Worm (Caenorhabditis elegans) whole organism, L2 larva: Measurements from ENCODE around the gene idpp-16.

Experiments used
- C34F6.9 ChIP-seq: fragments of 150-350 bp; optimal IDR thresholded peaks from 2 replicates; lab custom pipeline; 2014; ENCODE audit warnings: missing biosample characterization, missing genetic modification characterization
- F13H6.1 ChIP-seq: sonication (generic microtip); optimal IDR thresholded peaks from 2 replicates; lab custom pipeline; 2016; ENCODE audit warnings: missing genetic modification characterization, missing compliant biosample characterization
- R02D3.7 ChIP-seq: fragments of 150-350 bp; optimal IDR thresholded peaks from 2 replicates; lab custom pipeline; 2014; ENCODE audit warnings: missing biosample characterization, missing genetic modification characterization
- Y55F3AM.14 ChIP-seq: fragments of 200-800 bp; sonication (Bioruptor generic); optimal IDR thresholded peaks from 2 replicates; lab custom pipeline; 2018; ENCODE audit warnings: mild to moderate bottlenecking, missing genetic modification characterization, missing compliant biosample characterization
- ZK546.5 ChIP-seq: sonication (generic microtip); optimal IDR thresholded peaks from 2 replicates; lab custom pipeline; 2017; ENCODE audit warnings: missing biosample characterization, missing genetic modification characterization
- alr-1 ChIP-seq: fragments of 150-350 bp; optimal IDR thresholded peaks from 2 replicates; lab custom pipeline; 2014; ENCODE audit warnings: missing biosample characterization, missing genetic modification characterization
- aly-2 ChIP-seq: fragments of 150-350 bp; optimal IDR thresholded peaks from 2 replicates; lab custom pipeline; 2014; ENCODE audit warnings: missing biosample characterization, missing genetic modification characterization
- ama-1 ChIP-seq: fragments of 150-350 bp; optimal IDR thresholded peaks from 2 replicates; lab custom pipeline; 2018; ENCODE audit warnings: inconsistent platforms
- blmp-1 ChIP-seq: sonication (generic microtip); optimal IDR thresholded peaks from 2 replicates; lab custom pipeline; 2017; ENCODE audit warnings: missing genetic modification characterization, mild to moderate bottlenecking, missing compliant biosample characterization, antibody characterized with exemption, moderate library complexity; ENCODE audit not compliant: insufficient read depth
- ceh-16 ChIP-seq: fragments of 150-350 bp; optimal IDR thresholded peaks from 2 replicates; lab custom pipeline; 2014; ENCODE audit warnings: missing biosample characterization, missing genetic modification characterization
- ceh-82 ChIP-seq: fragments of 150-350 bp; optimal IDR thresholded peaks from 2 replicates; lab custom pipeline; 2014; ENCODE audit warnings: missing biosample characterization, missing genetic modification characterization
- crh-2 ChIP-seq: sonication (generic microtip); optimal IDR thresholded peaks from 2 replicates; lab custom pipeline; 2017; ENCODE audit warnings: missing biosample characterization, missing genetic modification characterization
- dmd-4 ChIP-seq: sonication (generic microtip); optimal IDR thresholded peaks from 2 replicates; lab custom pipeline; 2017; ENCODE audit warnings: missing biosample characterization, missing genetic modification characterization
- egl-27 ChIP-seq: sonication (generic microtip); optimal IDR thresholded peaks from 3 replicates; lab custom pipeline; 2017; ENCODE audit warnings: missing biosample characterization, missing genetic modification reagents, missing genetic modification characterization
- elt-1 ChIP-seq: fragments of 150-350 bp; optimal IDR thresholded peaks from 2 replicates; lab custom pipeline; 2014; ENCODE audit warnings: missing biosample characterization, missing genetic modification characterization
- elt-3 ChIP-seq: sonication (generic microtip); optimal IDR thresholded peaks from 2 replicates; lab custom pipeline; 2017; ENCODE audit warnings: missing biosample characterization, missing genetic modification characterization
- fos-1 ChIP-seq: fragments of 150-350 bp; optimal IDR thresholded peaks from 2 replicates; lab custom pipeline; 2014; ENCODE audit warnings: missing biosample characterization, missing genetic modification characterization
- gmeb-1 ChIP-seq: fragments of 150-350 bp; optimal IDR thresholded peaks from 2 replicates; lab custom pipeline; 2014; ENCODE audit warnings: missing biosample characterization, missing genetic modification characterization
- lin-11 ChIP-seq: fragments of 150-350 bp; sonication (generic microtip); optimal IDR thresholded peaks from 2 replicates; lab custom pipeline; 2014; ENCODE audit warnings: missing biosample characterization, missing genetic modification characterization, inconsistent platforms, mixed read lengths
- lin-13 ChIP-seq: fragments of 150-350 bp; optimal IDR thresholded peaks from 2 replicates; lab custom pipeline; 2014; ENCODE audit warnings: missing biosample characterization, missing genetic modification reagents, missing genetic modification characterization
- lin-39 ChIP-seq: fragments of 150-350 bp; optimal IDR thresholded peaks from 2 replicates; lab custom pipeline; 2014; ENCODE audit warnings: missing biosample characterization, missing genetic modification reagents, missing genetic modification characterization
- lsy-2 ChIP-seq, 2 experiments: fragments of 150-350 bp in 1 of 2; sonication (generic microtip) in 1 of 2; optimal IDR thresholded peaks; 2 replicates each; lab custom pipeline; 2014 to 2017; ENCODE audit warnings: missing biosample characterization in 2 of 2, missing genetic modification characterization in 2 of 2
- mab-5 ChIP-seq: fragments of 150-350 bp; optimal IDR thresholded peaks from 2 replicates; lab custom pipeline; 2014; ENCODE audit warnings: missing biosample characterization, missing genetic modification characterization
- mbf-1 ChIP-seq: sonication (generic microtip); optimal IDR thresholded peaks from 2 replicates; lab custom pipeline; 2017; ENCODE audit warnings: missing biosample characterization, missing genetic modification characterization
- mdl-1 ChIP-seq, 2 experiments: fragments of 150-350 bp in 1 of 2; sonication (generic microtip) in 1 of 2; optimal IDR thresholded peaks; 2 replicates each; lab custom pipeline; 2017; ENCODE audit warnings: missing biosample characterization in 2 of 2, missing genetic modification characterization in 2 of 2
- nhr-10 ChIP-seq: sonication (generic microtip); optimal IDR thresholded peaks from 2 replicates; lab custom pipeline; 2017; ENCODE audit warnings: missing biosample characterization, missing genetic modification characterization
- nhr-11 ChIP-seq: fragments of 150-350 bp; optimal IDR thresholded peaks from 2 replicates; lab custom pipeline; 2014; ENCODE audit warnings: missing biosample characterization, missing genetic modification characterization
- nhr-12 ChIP-seq: fragments of 150-350 bp; optimal IDR thresholded peaks from 2 replicates; lab custom pipeline; 2014; ENCODE audit warnings: missing biosample characterization, missing genetic modification characterization
- nhr-129 ChIP-seq: fragments of 150-350 bp; optimal IDR thresholded peaks from 2 replicates; lab custom pipeline; 2014; ENCODE audit warnings: missing biosample characterization, missing genetic modification characterization
- nhr-21 ChIP-seq: fragments of 150-350 bp; optimal IDR thresholded peaks from 2 replicates; lab custom pipeline; 2014; ENCODE audit warnings: missing biosample characterization, missing genetic modification characterization
- nhr-23 ChIP-seq: fragments of 150-350 bp; optimal IDR thresholded peaks from 2 replicates; lab custom pipeline; 2014; ENCODE audit warnings: missing biosample characterization, missing genetic modification reagents, missing genetic modification characterization
- nhr-237 ChIP-seq: fragments of 150-350 bp; optimal IDR thresholded peaks from 2 replicates; lab custom pipeline; 2014; ENCODE audit warnings: missing biosample characterization, missing genetic modification characterization
- nhr-25 ChIP-seq: fragments of 150-350 bp; sonication (generic microtip); optimal IDR thresholded peaks from 3 replicates; lab custom pipeline; 2014; ENCODE audit warnings: missing biosample characterization, missing genetic modification characterization
- nhr-6 ChIP-seq: fragments of 150-350 bp; optimal IDR thresholded peaks from 2 replicates; lab custom pipeline; 2014; ENCODE audit warnings: missing biosample characterization, missing genetic modification characterization
- nhr-77 ChIP-seq: fragments of 150-350 bp; optimal IDR thresholded peaks from 2 replicates; lab custom pipeline; 2014; ENCODE audit warnings: missing biosample characterization, missing genetic modification characterization
- peb-1 ChIP-seq: fragments of 150-350 bp; optimal IDR thresholded peaks from 2 replicates; lab custom pipeline; 2014; ENCODE audit warnings: missing biosample characterization, missing genetic modification characterization
- sem-4 ChIP-seq: fragments of 150-350 bp; optimal IDR thresholded peaks from 2 replicates; lab custom pipeline; 2014; ENCODE audit warnings: missing biosample characterization, missing genetic modification reagents, missing genetic modification characterization
- skn-1 ChIP-seq: sonication (generic microtip); optimal IDR thresholded peaks from 2 replicates; lab custom pipeline; 2017; ENCODE audit warnings: missing biosample characterization, missing genetic modification characterization
- sma-3 ChIP-seq: sonication (generic microtip); optimal IDR thresholded peaks from 2 replicates; lab custom pipeline; 2016; ENCODE audit warnings: missing genetic modification reagents, missing genetic modification characterization, missing compliant biosample characterization
- sma-9 ChIP-seq, 2 experiments: fragments of 150-350 bp in 1 of 2; sonication (generic microtip) in 1 of 2; optimal IDR thresholded peaks; 2 replicates each; lab custom pipeline; 2014 to 2016; ENCODE audit warnings: missing genetic modification characterization in 2 of 2, mild to moderate bottlenecking in 1 of 2, missing biosample characterization in 1 of 2, missing compliant biosample characterization in 1 of 2, missing genetic modification reagents in 1 of 2, moderate library complexity in 1 of 2
- snpc-4 ChIP-seq: fragments of 150-350 bp; optimal IDR thresholded peaks from 2 replicates; lab custom pipeline; 2014; ENCODE audit warnings: missing biosample characterization, missing genetic modification characterization
- unc-39 ChIP-seq: fragments of 150-350 bp; optimal IDR thresholded peaks from 2 replicates; lab custom pipeline; 2014; ENCODE audit warnings: missing biosample characterization, missing genetic modification characterization
- unc-55 ChIP-seq: fragments of 150-350 bp; sonication (generic microtip); optimal IDR thresholded peaks from 3 replicates; lab custom pipeline; 2014; ENCODE audit warnings: missing biosample characterization, missing genetic modification reagents, missing genetic modification characterization
- unc-62 ChIP-seq: fragments of 150-350 bp; optimal IDR thresholded peaks from 2 replicates; lab custom pipeline; 2014; ENCODE audit warnings: missing biosample characterization, missing genetic modification reagents, missing genetic modification characterization
- zag-1 ChIP-seq: fragments of 150-350 bp; optimal IDR thresholded peaks from 2 replicates; lab custom pipeline; 2014; ENCODE audit warnings: missing biosample characterization, missing genetic modification characterization
- ztf-1 ChIP-seq: fragments of 200-800 bp; sonication (Bioruptor generic); conservative IDR thresholded peaks from 2 replicates; pipeline ENCODE4 v1.3.6; 2022; ENCODE audit warnings: missing genetic modification characterization, missing compliant biosample characterization
- ztf-11 ChIP-seq: sonication (generic microtip); optimal IDR thresholded peaks from 2 replicates; lab custom pipeline; 2017; ENCODE audit warnings: missing biosample characterization, missing genetic modification characterization
- ztf-4 ChIP-seq: fragments of 150-350 bp; optimal IDR thresholded peaks from 2 replicates; lab custom pipeline; 2014; ENCODE audit warnings: missing biosample characterization, missing genetic modification characterization

idpp-16 gene

DNA sequence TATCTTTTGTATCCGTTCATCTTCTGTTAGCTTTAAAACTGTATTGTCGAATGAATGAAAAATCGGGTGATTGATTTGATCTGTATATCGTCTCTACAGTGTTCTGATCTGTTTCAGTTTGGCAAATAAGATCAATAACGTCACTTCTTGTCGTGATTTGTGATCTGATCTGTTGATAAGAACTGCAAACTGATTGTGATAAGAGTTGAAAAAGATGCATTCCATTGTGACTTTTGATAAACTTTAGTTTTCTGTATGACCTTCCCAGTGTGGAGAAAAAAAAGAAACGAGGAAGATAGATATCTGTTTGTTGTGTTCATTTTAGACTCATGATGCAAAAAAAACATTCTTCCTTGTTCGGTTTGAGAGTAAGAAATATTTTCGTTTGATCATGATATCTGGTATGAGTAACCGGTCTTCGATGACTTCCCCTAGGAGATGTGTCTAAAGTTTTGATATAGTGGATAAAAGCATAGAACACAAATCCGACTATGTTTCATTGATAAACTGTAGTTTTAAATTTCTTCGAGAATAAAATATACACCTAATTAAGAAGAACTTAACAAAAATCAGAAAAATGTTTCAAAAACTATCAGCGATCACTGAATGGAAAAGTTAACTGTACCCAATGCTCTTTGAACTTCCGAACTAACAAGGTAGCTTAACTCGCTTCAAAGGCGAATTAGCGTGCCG is 8.6 kb upstream of the idpp-16 start:
- no peak for TF ChIP-seq R02D3.7 (tag; lab: Kevin White, UChicago)
- no peak for TF ChIP-seq ceh-82
- TF ChIP-seq mab-5 (tag; lab: Kevin White, UChicago), result no peak
- no peak for TF ChIP-seq alr-1 (tag; lab: Kevin White, UChicago)
- TF ChIP-seq nhr-6, result no peak
- TF ChIP-seq ztf-11 (tag; lab: Kevin White, UChicago), result no peak
- TF ChIP-seq mdl-1 (tag; optimal IDR thresholded peaks at IDR 0.05; lab: Kevin White, UChicago), result no peak
- TF ChIP-seq ZK546.5 (tag; lab: Kevin White, UChicago), result no peak
- TF ChIP-seq snpc-4 (tag; lab: Kevin White, UChicago), result no peak
- no peak for TF ChIP-seq unc-39 (tag; lab: Kevin White, UChicago)
- peak; percentile 80 for TF ChIP-seq sma-3 (GFP tag; lab: Kevin White, UChicago)
- peak; percentile 52 for TF ChIP-seq fos-1
- TF ChIP-seq nhr-10, result no peak
- TF ChIP-seq lin-13 (GFP tag; lab: Kevin White, UChicago), result peak; percentile 42
- TF ChIP-seq crh-2 (tag; lab: Kevin White, UChicago), result peak; percentile 51
- TF ChIP-seq ceh-16, result no peak
- no peak for TF ChIP-seq nhr-237
- TF ChIP-seq elt-3 (tag; lab: Kevin White, UChicago), result no peak
- TF ChIP-seq lin-11, result no peak
- peak; percentile 59 for TF ChIP-seq blmp-1 (tag; lab: Kevin White, UChicago)
- no peak for TF ChIP-seq Y55F3AM.14 (GFP tag; lab: Kevin White, UChicago)
- TF ChIP-seq nhr-11, result no peak
- peak; percentile 14 for TF ChIP-seq nhr-23
- TF ChIP-seq ama-1 (lab: Kevin White, UChicago), result no peak
- no peak for TF ChIP-seq ztf-4 (tag; lab: Kevin White, UChicago)
- peak; percentile 59 for TF ChIP-seq elt-1 (tag; lab: Kevin White, UChicago)
- no peak for TF ChIP-seq F13H6.1 (tag; lab: Kevin White, UChicago)
- TF ChIP-seq mbf-1 (tag; lab: Kevin White, UChicago), result no peak
- no peak for TF ChIP-seq unc-55 (GFP tag; lab: Kevin White, UChicago)
- TF ChIP-seq nhr-25 (tag; lab: Kevin White, UChicago), result peak; percentile 82
- peak; percentile 60 for TF ChIP-seq nhr-129 (tag; lab: Kevin White, UChicago)
- peak; percentile 2 for TF ChIP-seq skn-1 (tag; lab: Kevin White, UChicago)
- no peak for TF ChIP-seq peb-1 (tag; lab: Kevin White, UChicago)
- no peak for TF ChIP-seq lin-39 (tag; lab: Kevin White, UChicago)
- TF ChIP-seq lsy-2 (tag; optimal IDR thresholded peaks at IDR 0.05; lab: Kevin White, UChicago), result peak in 1 of 2 experiments; percentile 28
- TF ChIP-seq aly-2, result no peak
- TF ChIP-seq dmd-4, result no peak
- TF ChIP-seq egl-27 (tag; lab: Kevin White, UChicago), result no peak
- no peak for TF ChIP-seq zag-1
- TF ChIP-seq sma-9 (GFP tag; optimal IDR thresholded peaks at IDR 0.05; lab: Kevin White, UChicago), result peak; percentile 88
- TF ChIP-seq sma-9 (tag; optimal IDR thresholded peaks at IDR 0.05; lab: Kevin White, UChicago), result no peak
- TF ChIP-seq nhr-12 (tag; lab: Kevin White, UChicago), result no peak
- no peak for TF ChIP-seq ztf-1 (GFP tag; lab: Robert Waterston, UW)
- peak; percentile 77 for TF ChIP-seq nhr-21 (tag; lab: Kevin White, UChicago)
- TF ChIP-seq gmeb-1, result peak; percentile 21
- no peak for TF ChIP-seq unc-62 (GFP tag; lab: Kevin White, UChicago)
- no peak for TF ChIP-seq nhr-77
- no peak for TF ChIP-seq sem-4 (tag; lab: Kevin White, UChicago)
- no peak for TF ChIP-seq C34F6.9 (tag; lab: Kevin White, UChicago)
